Worm (Caenorhabditis elegans) whole organism, L4/young adult: ENCODE results near the gene crls-1.

Experiments
- W03F9.2 ChIP-seq: fragments of 150-350 bp; optimal IDR thresholded peaks from 2 replicates; lab custom pipeline; 2014; ENCODE audit warnings: missing biosample characterization, missing genetic modification characterization
- dao-5 ChIP-seq: sonication (generic microtip); optimal IDR thresholded peaks from 2 replicates; lab custom pipeline; 2016; ENCODE audit warnings: missing genotype, missing genetic modification characterization, moderate library complexity, missing compliant biosample characterization
- him-1 ChIP-seq: sonication (generic microtip); optimal IDR thresholded peaks from 2 replicates; lab custom pipeline; 2016; ENCODE audit warnings: missing genotype, missing genetic modification reagents, missing genetic modification characterization, missing compliant biosample characterization

DNA sequence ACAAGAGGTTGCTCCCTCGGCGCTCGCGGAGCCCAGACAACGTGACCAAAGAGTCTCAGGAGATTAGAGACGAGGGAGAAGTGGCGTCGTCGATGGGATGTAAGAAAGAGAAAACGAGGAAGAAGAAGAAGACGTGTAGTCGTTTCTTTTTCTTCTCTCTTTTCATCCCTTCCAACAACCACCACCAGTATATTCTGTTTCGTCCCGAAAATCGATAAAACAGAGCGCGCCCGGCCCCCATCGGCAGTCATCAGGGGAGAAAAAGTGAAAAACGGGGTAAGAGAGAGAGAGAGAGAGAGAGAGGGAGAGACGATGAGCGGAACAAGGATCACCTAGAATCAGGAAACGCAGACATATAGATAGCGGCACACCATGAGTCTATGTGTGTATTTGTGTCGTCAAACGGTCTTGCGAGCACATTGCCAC, 21.8 kb downstream of the crls-1 start:
- TF ChIP-seq him-1 (tag; lab: Kevin White, UChicago) (peak; percentile 66), W03F9.2 (tag; lab: Kevin White, UChicago) (peak; percentile 14), dao-5 (tag; lab: Kevin White, UChicago) (no peak)
